Worm (Caenorhabditis elegans) whole organism, early embryonic: ENCODE results near the gene zyg-11.

Source experiments
- B0310.2 ChIP-seq: sonication (generic microtip); optimal IDR thresholded peaks from 2 replicates; lab custom pipeline; 2016; ENCODE audit warnings: mild to moderate bottlenecking, missing genetic modification characterization, missing compliant biosample characterization
- F13C5.2 ChIP-seq: sonication (generic microtip); optimal IDR thresholded peaks from 2 replicates; lab custom pipeline; 2017; ENCODE audit warnings: mild to moderate bottlenecking, missing genetic modification characterization, inconsistent platforms, missing compliant biosample characterization
- aly-1 ChIP-seq: sonication (generic microtip); optimal IDR thresholded peaks from 2 replicates; lab custom pipeline; 2016; ENCODE audit warnings: missing genetic modification characterization, missing compliant biosample characterization
- ama-1 ChIP-seq: fragments of 150-350 bp; optimal IDR thresholded peaks from 2 replicates; lab custom pipeline; 2014
- ceh-36 ChIP-seq: sonication (generic microtip); optimal IDR thresholded peaks from 2 replicates; lab custom pipeline; 2016; ENCODE audit warnings: missing genetic modification characterization, inconsistent platforms, missing compliant biosample characterization
- ets-7 ChIP-seq: sonication (generic microtip); optimal IDR thresholded peaks from 2 replicates; lab custom pipeline; 2016; ENCODE audit warnings: missing genotype, missing genetic modification characterization, missing compliant biosample characterization
- flt-1 ChIP-seq: fragments of 200-800 bp; sonication (Bioruptor generic); IDR thresholded peaks from 2 replicates; pipeline ENCODE4 v1.3.6; 2022; ENCODE audit warnings: missing genetic modification characterization, missing compliant biosample characterization
- sea-1 ChIP-seq: fragments of 200-800 bp; sonication (Bioruptor generic); conservative IDR thresholded peaks from 2 replicates; pipeline ENCODE4 v1.3.6; 2022; ENCODE audit warnings: missing genetic modification characterization, missing compliant biosample characterization
- tbx-11 ChIP-seq: fragments of 200-800 bp; sonication (Bioruptor generic); IDR thresholded peaks from 2 replicates; pipeline ENCODE4 v1.3.6; 2022; ENCODE audit warnings: missing genetic modification characterization, missing compliant biosample characterization
- tbx-37 ChIP-seq: fragments of 200-800 bp; sonication (Bioruptor generic); conservative IDR thresholded peaks from 2 replicates; pipeline ENCODE4 v1.3.6; 2022; ENCODE audit warnings: missing genetic modification reagents, missing genetic modification characterization, missing compliant biosample characterization

DNA sequence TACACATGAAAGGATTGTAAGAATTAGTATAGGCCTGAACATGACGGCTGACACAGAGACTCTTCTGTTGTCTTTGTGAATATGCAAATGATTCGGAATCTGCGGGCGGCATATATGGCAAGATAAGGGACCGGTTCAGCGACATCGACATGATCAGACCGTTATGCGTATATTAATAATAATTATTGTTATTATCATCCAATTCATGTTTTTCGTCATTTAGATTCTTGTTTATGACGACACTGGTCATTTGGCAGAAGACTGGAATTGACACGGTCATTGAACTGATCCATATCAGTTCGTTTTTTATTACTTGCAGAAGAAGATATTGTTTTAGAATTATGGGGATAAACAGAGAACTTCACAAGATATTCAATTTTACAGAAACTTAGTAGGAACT lies 33.0 kb downstream of the zyg-11 start, which contains the start of gene mtre-1:
- TF ChIP-seq flt-1 (GFP tag; lab: Robert Waterston, UW): no peak
- TF ChIP-seq F13C5.2 (tag; lab: Kevin White, UChicago): no peak
- TF ChIP-seq ets-7 (tag; lab: Kevin White, UChicago): no peak
- TF ChIP-seq tbx-37 (GFP tag; lab: Robert Waterston, UW): no peak
- no peak for TF ChIP-seq B0310.2
- TF ChIP-seq ama-1 (lab: Kevin White, UChicago): no peak
- TF ChIP-seq ceh-36 (tag; lab: Kevin White, UChicago): no peak
- TF ChIP-seq sea-1 (GFP tag; lab: Robert Waterston, UW): no peak
- TF ChIP-seq aly-1 (tag; lab: Kevin White, UChicago): no peak
- no peak for TF ChIP-seq tbx-11
